Fruit fly (Drosophila melanogaster) whole organism, embryonic: ENCODE results near the gene CG16984.

Source experiments
- Ada2b ChIP-seq: fragments of 200-800 bp; sonication (Bioruptor generic); IDR thresholded peaks from 2 replicates; pipeline ENCODE4 v1.3.6; 2022; ENCODE audit warnings: missing biosample characterization, missing genetic modification characterization
- BtbVII ChIP-seq: fragments of 200-800 bp; sonication (Bioruptor generic); optimal IDR thresholded peaks from 3 replicates; lab custom pipeline; 2017; ENCODE audit warnings: missing biosample characterization, mild to moderate bottlenecking, missing genetic modification characterization
- CG12744 ChIP-seq: fragments of 200-800 bp; sonication (Bioruptor generic); optimal IDR thresholded peaks from 2 replicates; lab custom pipeline; 2016; ENCODE audit warnings: missing biosample characterization, missing genetic modification characterization
- CG13775 ChIP-seq: fragments of 200-800 bp; sonication (Bioruptor generic); optimal IDR thresholded peaks from 3 replicates; lab custom pipeline; 2017; ENCODE audit warnings: missing biosample characterization, mild to moderate bottlenecking, missing genetic modification characterization
- CG14710 ChIP-seq: fragments of 200-800 bp; sonication (Bioruptor generic); optimal IDR thresholded peaks from 3 replicates; lab custom pipeline; 2019; ENCODE audit warnings: missing biosample characterization, mild to moderate bottlenecking, missing genetic modification characterization, moderate library complexity
- CG15479 ChIP-seq: fragments of 200-800 bp; sonication (Bioruptor generic); optimal IDR thresholded peaks from 3 replicates; lab custom pipeline; 2019; ENCODE audit warnings: missing biosample characterization, mild to moderate bottlenecking, missing genetic modification characterization, moderate library complexity
- CG16815 ChIP-seq: fragments of 200-800 bp; sonication (Bioruptor generic); optimal IDR thresholded peaks from 3 replicates; lab custom pipeline; 2017; ENCODE audit warnings: missing biosample characterization, mild to moderate bottlenecking, missing genetic modification characterization
- CG17612 ChIP-seq: fragments of 200-800 bp; sonication (Bioruptor generic); IDR thresholded peaks from 2 replicates; pipeline ENCODE4 v1.3.6; 2022; ENCODE audit warnings: missing biosample characterization, missing genetic modification characterization
- CG2129 ChIP-seq: fragments of 200-800 bp; sonication (Bioruptor generic); IDR thresholded peaks from 2 replicates; pipeline ENCODE4 v1.3.6; 2022; ENCODE audit warnings: missing biosample characterization, missing genetic modification characterization; ENCODE audit not compliant: partially characterized antibody
- CG2199 ChIP-seq: fragments of 200-800 bp; sonication (Bioruptor generic); IDR thresholded peaks from 3 replicates; pipeline ENCODE4 v1.3.6; 2022; ENCODE audit warnings: missing biosample characterization, missing genetic modification characterization
- CG2678 ChIP-seq: fragments of 200-800 bp; sonication (Bioruptor generic); optimal IDR thresholded peaks from 3 replicates; lab custom pipeline; 2019; ENCODE audit warnings: missing biosample characterization, mild to moderate bottlenecking, missing genetic modification characterization, moderate library complexity
- CG31388 ChIP-seq: fragments of 200-800 bp; sonication (Bioruptor generic); optimal IDR thresholded peaks from 2 replicates; lab custom pipeline; 2016; ENCODE audit warnings: missing biosample characterization, missing genetic modification characterization
- CG31441 ChIP-seq: fragments of 200-800 bp; sonication (Bioruptor generic); IDR thresholded peaks from 2 replicates; pipeline ENCODE4 v1.3.6; 2022; ENCODE audit warnings: missing biosample characterization, missing genetic modification characterization
- CG32532 ChIP-seq: fragments of 200-800 bp; sonication (Bioruptor generic); IDR thresholded peaks from 2 replicates; pipeline ENCODE4 v1.3.6; 2022; ENCODE audit warnings: missing biosample characterization, missing genetic modification characterization
- CG6689 ChIP-seq: fragments of 200-800 bp; sonication (Bioruptor generic); IDR thresholded peaks from 2 replicates; pipeline ENCODE4 v1.3.6; 2022; ENCODE audit warnings: missing biosample characterization, missing genetic modification characterization
- CG6813 ChIP-seq: fragments of 200-800 bp; sonication (Bioruptor generic); optimal IDR thresholded peaks from 2 replicates; lab custom pipeline; 2017; ENCODE audit warnings: missing biosample characterization, missing genetic modification characterization, mild to moderate bottlenecking, moderate library complexity, missing genetic modification reagents
- CG8359 ChIP-seq: fragments of 200-800 bp; sonication (Bioruptor generic); optimal IDR thresholded peaks from 2 replicates; lab custom pipeline; 2017; ENCODE audit warnings: missing biosample characterization, mild to moderate bottlenecking, missing genetic modification characterization, borderline replicate concordance
- CG8924 ChIP-seq: fragments of 200-800 bp; optimal IDR thresholded peaks from 3 replicates; lab custom pipeline; 2019; ENCODE audit warnings: missing biosample characterization, mild to moderate bottlenecking, missing genetic modification characterization, moderate library complexity
- CkIIα-i1 ChIP-seq: fragments of 200-800 bp; sonication (Bioruptor generic); IDR thresholded peaks from 2 replicates; pipeline ENCODE4 v1.3.6; 2022; ENCODE audit warnings: missing biosample characterization, missing genetic modification characterization
- Drgx ChIP-seq: fragments of 200-800 bp; sonication (Bioruptor generic); IDR thresholded peaks from 2 replicates; pipeline ENCODE4 v1.3.6; 2022; ENCODE audit warnings: missing biosample characterization, missing genetic modification characterization
- Gug ChIP-seq: fragments of 200-800 bp; sonication (Bioruptor generic); IDR thresholded peaks from 4 replicates; pipeline ENCODE4 v1.3.6; 2022; ENCODE audit warnings: missing biosample characterization, missing genetic modification characterization
- HmgD ChIP-seq: fragments of 200-800 bp; sonication (Bioruptor generic); optimal IDR thresholded peaks from 3 replicates; lab custom pipeline; 2016; ENCODE audit warnings: missing biosample characterization, missing genetic modification characterization
- Hmr ChIP-seq: fragments of 200-800 bp; sonication (Bioruptor generic); optimal IDR thresholded peaks from 3 replicates; lab custom pipeline; 2017; ENCODE audit warnings: mild to moderate bottlenecking, missing biosample characterization, missing genetic modification reagents, missing genetic modification characterization
- Hsf ChIP-seq: fragments of 200-800 bp; sonication (Bioruptor generic); optimal IDR thresholded peaks from 3 replicates; lab custom pipeline; 2016; ENCODE audit warnings: missing biosample characterization, missing genetic modification characterization
- Kr ChIP-seq: fragments of 200-800 bp; sonication (Bioruptor generic); optimal IDR thresholded peaks from 2 replicates; lab custom pipeline; 2017; ENCODE audit warnings: missing biosample characterization, mild to moderate bottlenecking, missing genetic modification characterization
- Myb ChIP-seq: fragments of 200-800 bp; sonication (Bioruptor generic); optimal IDR thresholded peaks from 2 replicates; lab custom pipeline; 2016; ENCODE audit warnings: missing biosample characterization, missing genetic modification characterization
- Optix ChIP-seq: fragments of 200-800 bp; sonication (Bioruptor generic); IDR thresholded peaks from 3 replicates; pipeline ENCODE4 v1.3.6; 2022; ENCODE audit warnings: missing biosample characterization, missing genetic modification characterization
- Taf1 ChIP-seq: fragments of 200-800 bp; sonication (Bioruptor generic); IDR thresholded peaks from 2 replicates; pipeline ENCODE4 v1.3.6; 2022; ENCODE audit warnings: missing biosample characterization, missing genetic modification characterization
- ap ChIP-seq: fragments of 200-800 bp; sonication (Bioruptor generic); IDR thresholded peaks from 2 replicates; pipeline ENCODE4 v1.3.6; 2022; ENCODE audit warnings: missing biosample characterization, missing genetic modification characterization
- az2 ChIP-seq: fragments of 200-800 bp; sonication (Bioruptor generic); optimal IDR thresholded peaks from 3 replicates; lab custom pipeline; 2016; ENCODE audit warnings: missing biosample characterization, missing genetic modification characterization
- croc ChIP-seq: fragments of 200-800 bp; sonication (Bioruptor generic); conservative IDR thresholded peaks from 3 replicates; pipeline ENCODE4 v1.3.6; 2022; ENCODE audit warnings: missing biosample characterization, missing genetic modification characterization
- da ChIP-seq: fragments of 200-800 bp; sonication (Bioruptor generic); optimal IDR thresholded peaks from 2 replicates; lab custom pipeline; 2016; ENCODE audit warnings: missing biosample characterization, missing genetic modification characterization
- eyg ChIP-seq: fragments of 200-800 bp; sonication (Bioruptor generic); optimal IDR thresholded peaks from 3 replicates; lab custom pipeline; 2016; ENCODE audit warnings: missing biosample characterization, missing genetic modification characterization
- gce ChIP-seq: fragments of 200-800 bp; sonication (Bioruptor generic); IDR thresholded peaks from 3 replicates; pipeline ENCODE4 v1.3.6; 2022; ENCODE audit warnings: missing biosample characterization, missing genetic modification characterization
- grau ChIP-seq: fragments of 200-800 bp; optimal IDR thresholded peaks from 3 replicates; lab custom pipeline; 2019; ENCODE audit warnings: missing biosample characterization, mild to moderate bottlenecking, missing genetic modification characterization, moderate library complexity
- h ChIP-seq: fragments of >200 bp; optimal IDR thresholded peaks from 2 replicates; lab custom pipeline; 2017
- her ChIP-seq: fragments of 200-800 bp; sonication (Bioruptor generic); optimal IDR thresholded peaks from 2 replicates; lab custom pipeline; 2016; ENCODE audit warnings: missing biosample characterization, missing genetic modification characterization
- kni ChIP-seq: fragments of 200-800 bp; sonication (Bioruptor generic); optimal IDR thresholded peaks from 3 replicates; lab custom pipeline; 2017; ENCODE audit warnings: mild to moderate bottlenecking, missing biosample characterization, missing genetic modification reagents, missing genetic modification characterization
- knrl ChIP-seq: fragments of 200-800 bp; sonication (Bioruptor generic); IDR thresholded peaks from 3 replicates; pipeline ENCODE4 v1.3.6; 2022; ENCODE audit warnings: missing biosample characterization, missing genetic modification characterization; ENCODE audit not compliant: partially characterized antibody
- lov ChIP-seq, 2 experiments: fragments of 200-800 bp in 1 of 2; fragments of >200 bp in 1 of 2; sonication (Bioruptor generic) in 1 of 2; IDR thresholded peaks in 1 of 2; optimal IDR thresholded peaks in 1 of 2; 2 replicates in 1 of 2; 3 replicates in 1 of 2; pipeline versions ENCODE4 v1.3.6 to Lab custom; 2017 to 2022; ENCODE audit warnings: missing biosample characterization in 1 of 2, missing genetic modification characterization in 1 of 2
- mam ChIP-seq: fragments of 200-800 bp; sonication (Bioruptor generic); optimal IDR thresholded peaks from 3 replicates; lab custom pipeline; 2016; ENCODE audit warnings: missing biosample characterization, missing genetic modification characterization
- p53 ChIP-seq: fragments of 200-800 bp; sonication (Bioruptor generic); optimal IDR thresholded peaks from 2 replicates; lab custom pipeline; 2016; ENCODE audit warnings: missing biosample characterization, missing genetic modification characterization
- pum ChIP-seq: fragments of 200-800 bp; sonication (Bioruptor generic); optimal IDR thresholded peaks from 2 replicates; lab custom pipeline; 2016; ENCODE audit warnings: missing biosample characterization, missing genetic modification characterization
- rib ChIP-seq: fragments of 200-800 bp; sonication (Bioruptor generic); IDR thresholded peaks from 2 replicates; pipeline ENCODE4 v1.3.6; 2022; ENCODE audit warnings: missing biosample characterization, missing genetic modification characterization
- sima ChIP-seq: fragments of 200-800 bp; sonication (Bioruptor generic); optimal IDR thresholded peaks from 2 replicates; lab custom pipeline; 2016; ENCODE audit warnings: missing biosample characterization, missing genetic modification characterization
- sr ChIP-seq: fragments of 200-800 bp; sonication (Bioruptor generic); IDR thresholded peaks from 3 replicates; pipeline ENCODE4 v1.3.6; 2022; ENCODE audit warnings: missing biosample characterization, missing genetic modification characterization
- tap ChIP-seq: fragments of 200-800 bp; optimal IDR thresholded peaks from 3 replicates; lab custom pipeline; 2019; ENCODE audit warnings: missing biosample characterization, mild to moderate bottlenecking, missing genetic modification characterization, moderate library complexity
- trh ChIP-seq: fragments of 200-800 bp; sonication (Bioruptor generic); optimal IDR thresholded peaks from 2 replicates; lab custom pipeline; 2016; ENCODE audit warnings: missing biosample characterization, missing genetic modification characterization
- wor ChIP-seq: fragments of 200-800 bp; sonication (Bioruptor generic); IDR thresholded peaks from 2 replicates; pipeline ENCODE4 v1.3.6; 2022; ENCODE audit warnings: missing biosample characterization, missing genetic modification characterization

CG16984 gene

DNA sequence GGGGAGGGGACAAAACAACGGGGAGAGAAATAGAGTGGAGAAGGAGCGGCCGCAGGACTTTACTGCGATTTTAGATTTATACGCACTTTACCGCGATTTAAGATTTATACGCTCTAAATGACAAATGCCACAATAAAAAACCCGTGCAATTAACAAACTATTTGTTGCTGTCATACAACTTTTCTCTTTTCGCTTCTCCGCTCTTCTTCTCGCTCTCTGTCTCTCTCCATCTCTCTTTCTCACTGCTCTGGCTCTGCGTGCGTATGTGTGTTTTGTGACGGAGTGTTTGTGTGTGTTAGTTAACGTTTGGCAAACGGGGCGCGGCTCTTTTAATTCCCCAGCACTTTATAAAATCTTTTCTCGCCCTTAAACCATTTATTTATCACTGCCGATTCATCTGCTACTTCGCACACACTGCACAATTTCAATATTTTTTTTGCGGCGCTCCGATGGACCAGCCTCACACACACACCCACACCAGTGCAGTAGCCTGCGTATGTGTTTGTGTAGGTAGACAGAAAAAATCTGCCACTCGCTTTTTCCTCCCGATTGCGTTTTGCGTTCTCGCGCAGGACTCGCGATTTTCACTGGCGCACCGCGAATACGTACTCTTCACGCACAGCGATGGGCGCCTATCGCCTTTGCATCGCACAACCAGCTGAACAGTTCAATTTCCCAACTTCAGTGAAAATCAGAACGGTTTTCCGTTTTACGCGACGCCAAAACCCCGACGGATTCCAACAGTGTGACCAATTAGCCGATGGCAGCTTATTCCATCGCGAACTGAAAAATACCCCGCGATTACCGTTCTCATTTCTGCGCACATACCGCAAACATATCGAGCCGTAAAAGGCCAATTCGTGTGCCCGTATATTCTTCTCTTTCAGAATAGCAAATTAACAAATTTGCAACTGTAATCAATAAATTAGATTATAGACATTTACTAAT lies 9.5 kb upstream of the CG16984 start, which contains the start of gene msn (continued):
- TF ChIP-seq CG2129 = no peak
- TF ChIP-seq CG6813 = peak; percentile 37
- TF ChIP-seq CG14710 (tag; lab: Kevin White, UChicago) = no peak
- TF ChIP-seq Ada2b (GFP tag; lab: Robert Waterston, UW) = no peak
- peak; percentile 8 for TF ChIP-seq grau (tag; lab: Kevin White, UChicago)
- TF ChIP-seq CG13775 (GFP tag; lab: Kevin White, UChicago) = no peak
- no peak for TF ChIP-seq CG16815 (GFP tag; lab: Kevin White, UChicago)
- peak; percentile 40 for TF ChIP-seq kni (GFP tag; lab: Kevin White, UChicago)
- TF ChIP-seq CG31441 (GFP tag; lab: Robert Waterston, UW) = no peak
- no peak for TF ChIP-seq CkIIα-i1 (GFP tag; lab: Robert Waterston, UW)
- TF ChIP-seq Hmr = peak; percentile 55
- TF ChIP-seq CG12744 (GFP tag; lab: Kevin White, UChicago) = no peak
- TF ChIP-seq CG31388 (GFP tag; lab: Kevin White, UChicago) = no peak
- TF ChIP-seq CG17612 = no peak
- no peak for TF ChIP-seq da (GFP tag; lab: Kevin White, UChicago)
- peak; percentile 5 for TF ChIP-seq CG2678
- TF ChIP-seq wor (GFP tag; lab: Robert Waterston, UW) = no peak
- TF ChIP-seq rib (GFP tag; lab: Robert Waterston, UW) = peak; percentile 61
- no peak for TF ChIP-seq trh
- TF ChIP-seq knrl = peak; percentile 36; the same call in 2 of the 3 replicates
- TF ChIP-seq Taf1 (GFP tag; lab: Robert Waterston, UW) = no peak
- TF ChIP-seq Gug (GFP tag; lab: Robert Waterston, UW) = no peak; the same call in 3 of the 4 replicates
- TF ChIP-seq CG8359 (GFP tag; lab: Kevin White, UChicago) = no peak
- no peak for TF ChIP-seq eyg
- TF ChIP-seq pum (GFP tag; lab: Kevin White, UChicago) = no peak
- peak; percentile 66 for TF ChIP-seq CG15479 (GFP tag; lab: Kevin White, UChicago)
- no peak for TF ChIP-seq ap (GFP tag; lab: Robert Waterston, UW)
- 0 out of 3 replicates have a peak, but pooled peaks have one; percentile 26 for TF ChIP-seq Optix (GFP tag; lab: Robert Waterston, UW)
- no peak for TF ChIP-seq h
- no peak for TF ChIP-seq mam (GFP tag; lab: Kevin White, UChicago)
- TF ChIP-seq her (GFP tag; lab: Kevin White, UChicago) = peak; percentile 99
- peak; percentile 50 for TF ChIP-seq CG32532 (GFP tag; lab: Robert Waterston, UW)
- TF ChIP-seq CG8924 (tag; lab: Kevin White, UChicago) = peak; percentile 57
- TF ChIP-seq gce (GFP tag; lab: Robert Waterston, UW) = 0 out of 3 replicates have a peak, but pooled peaks have one; percentile 54
- peak; percentile 60 for TF ChIP-seq BtbVII (GFP tag; lab: Kevin White, UChicago)
- peak; percentile 55 for TF ChIP-seq HmgD (GFP tag; lab: Kevin White, UChicago)
- TF ChIP-seq az2 (GFP tag; lab: Kevin White, UChicago) = no peak
- TF ChIP-seq Kr (GFP tag; lab: Kevin White, UChicago) = no peak
- TF ChIP-seq lov (optimal IDR thresholded peaks at IDR 0.05; lab: Kevin White, UChicago) = no peak
- no peak for TF ChIP-seq lov (GFP tag; IDR thresholded peaks at IDR 0.05; lab: Robert Waterston, UW)
- TF ChIP-seq sr (GFP tag; lab: Robert Waterston, UW) = peak; percentile 49; the same call in 1 of the 3 replicates
- no peak for TF ChIP-seq croc (GFP tag; lab: Robert Waterston, UW)
- peak; percentile 39; the same call in 1 of the 2 replicates for TF ChIP-seq Drgx
- TF ChIP-seq CG2199 (GFP tag; lab: Robert Waterston, UW) = no peak
- no peak for TF ChIP-seq CG6689
- TF ChIP-seq tap (tag; lab: Kevin White, UChicago) = no peak
- no peak for TF ChIP-seq sima (GFP tag; lab: Kevin White, UChicago)
- TF ChIP-seq Myb = peak; percentile 6
- TF ChIP-seq p53 (GFP tag; lab: Kevin White, UChicago) = no peak
- TF ChIP-seq Hsf (GFP tag; lab: Kevin White, UChicago) = no peak
